Worm (Caenorhabditis elegans) whole organism, mixed stage, embryonic: ENCODE results near the gene flp-5.

Experiments
- ces-1 ChIP-seq: fragments of 150-350 bp; optimal IDR thresholded peaks from 2 replicates; lab custom pipeline; 2014; ENCODE audit warnings: missing biosample characterization, missing genetic modification reagents, missing genetic modification characterization
- elt-3 ChIP-seq: fragments of 150-350 bp; optimal IDR thresholded peaks from 2 replicates; lab custom pipeline; 2014; ENCODE audit warnings: missing biosample characterization, missing genetic modification characterization
- lsy-2 ChIP-seq: fragments of 150-350 bp; optimal IDR thresholded peaks from 2 replicates; lab custom pipeline; 2014; ENCODE audit warnings: missing biosample characterization, missing genetic modification characterization
- mep-1 ChIP-seq: fragments of 150-350 bp; optimal IDR thresholded peaks from 2 replicates; lab custom pipeline; 2017; ENCODE audit warnings: missing biosample characterization, missing genetic modification reagents, missing genetic modification characterization, inconsistent platforms
- mls-2 ChIP-seq: sonication (generic microtip); optimal IDR thresholded peaks from 2 replicates; lab custom pipeline; 2016; ENCODE audit warnings: mild to moderate bottlenecking, missing genetic modification characterization, moderate library complexity, missing compliant biosample characterization
- nhr-237 ChIP-seq: fragments of 150-350 bp; optimal IDR thresholded peaks from 2 replicates; lab custom pipeline; 2014; ENCODE audit warnings: missing biosample characterization, missing genetic modification characterization
- nhr-76 ChIP-seq: sonication (generic microtip); optimal IDR thresholded peaks from 2 replicates; lab custom pipeline; 2017; ENCODE audit warnings: missing biosample characterization, missing genetic modification characterization
- pha-4 ChIP-seq: fragments of 150-350 bp; optimal IDR thresholded peaks from 2 replicates; lab custom pipeline; 2018; ENCODE audit warnings: missing biosample characterization, missing genetic modification reagents, missing genetic modification characterization
- snpc-4 ChIP-seq: fragments of 150-350 bp; optimal IDR thresholded peaks from 2 replicates; lab custom pipeline; 2014; ENCODE audit warnings: missing biosample characterization, missing genetic modification characterization
- unc-120 ChIP-seq: sonication (generic microtip); optimal IDR thresholded peaks from 2 replicates; lab custom pipeline; 2017; ENCODE audit warnings: missing genetic modification characterization, missing compliant biosample characterization; ENCODE audit not compliant: poor library complexity, severe bottlenecking
- unc-62 ChIP-seq: fragments of 150-350 bp; optimal IDR thresholded peaks from 2 replicates; lab custom pipeline; 2014; ENCODE audit warnings: missing biosample characterization, missing genetic modification reagents, missing genetic modification characterization

DNA sequence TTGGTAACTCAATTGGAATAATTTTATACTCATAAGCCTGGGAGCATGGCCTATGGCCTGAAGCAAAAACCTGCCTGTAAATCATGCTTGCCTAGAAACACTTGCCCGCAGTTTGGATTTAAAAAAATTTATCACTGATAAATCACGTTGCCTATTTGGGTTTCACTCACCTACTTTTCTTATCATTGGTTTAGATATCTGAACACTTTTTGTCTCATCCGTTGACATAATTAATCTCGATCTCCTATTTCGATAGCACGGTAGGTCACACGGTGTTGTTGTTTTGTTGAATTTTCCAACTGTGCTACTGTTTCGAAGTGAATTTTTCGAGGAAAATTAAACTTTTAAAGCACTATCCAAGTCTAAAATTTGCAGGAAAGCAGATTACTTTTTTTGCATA, 21.0 kb upstream of the flp-5 start:
- TF ChIP-seq mep-1 (tag; lab: Kevin White, UChicago) (no peak), snpc-4 (tag; lab: Kevin White, UChicago) (no peak), mls-2 (tag; lab: Kevin White, UChicago) (no peak), lsy-2 (tag; lab: Kevin White, UChicago) (no peak), nhr-237 (tag; lab: Kevin White, UChicago) (no peak), nhr-76 (no peak), elt-3 (tag; lab: Kevin White, UChicago) (no peak), ces-1 (GFP tag; lab: Kevin White, UChicago) (no peak), unc-62 (GFP tag; lab: Kevin White, UChicago) (no peak), unc-120 (no peak), pha-4 (tag; lab: Kevin White, UChicago) (no peak)
